Worm (Caenorhabditis elegans): Measurements from ENCODE around the gene C16C8.10.

DNA sequence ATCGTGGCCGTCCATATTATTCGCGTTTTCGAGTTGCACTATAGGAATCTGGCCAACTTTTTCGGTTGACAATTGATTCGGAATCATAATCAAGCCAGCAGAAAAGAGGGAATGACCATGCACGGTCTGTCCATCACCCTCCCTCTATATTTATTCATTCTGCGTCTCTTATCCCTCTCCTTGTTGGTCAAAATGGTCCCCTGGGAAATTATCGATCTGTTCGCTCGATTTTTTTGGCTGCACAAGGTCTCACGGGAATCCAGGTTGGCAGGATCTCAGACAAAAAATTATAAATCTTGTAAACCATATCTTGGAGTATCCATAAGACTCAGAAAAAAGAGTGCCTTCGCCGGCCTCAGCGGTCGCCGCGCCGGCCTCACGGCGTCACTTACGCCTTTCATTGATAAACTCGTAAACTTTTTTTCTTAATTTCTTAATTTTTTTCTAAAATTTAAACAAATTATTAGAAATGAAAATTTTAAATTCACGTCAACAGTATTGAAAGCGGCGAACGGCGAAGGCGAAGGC lies 50.0 kb downstream of the C16C8.10 start, which contains the start of the genes F18A12.7 and F18A12.2:
- TF ChIP-seq fos-1 (tag; optimal IDR thresholded peaks at IDR 0.05) (no peak), ama-1 (optimal IDR thresholded peaks at IDR 0.05) (no peak), lin-13 (GFP tag; optimal IDR thresholded peaks at IDR 0.05) (no peak), egl-27 (tag; optimal IDR thresholded peaks at IDR 0.05) (no peak), ZK546.5 (tag; optimal IDR thresholded peaks at IDR 0.05) (no peak), ceh-16 (tag; optimal IDR thresholded peaks at IDR 0.05) (no peak), ceh-82 (tag; optimal IDR thresholded peaks at IDR 0.05) (no peak), elt-1 (tag; optimal IDR thresholded peaks at IDR 0.05) (no peak), R02D3.7 (tag; optimal IDR thresholded peaks at IDR 0.05) (no peak), nhr-11 (tag; optimal IDR thresholded peaks at IDR 0.05) (no peak)

Measured in whole organism, L2 larva.